Worm (Caenorhabditis elegans) whole organism, late embryonic: ENCODE results near the gene end-3.

Experiments used
- F13H6.1 ChIP-seq: sonication (generic microtip); optimal IDR thresholded peaks from 2 replicates; lab custom pipeline; 2016; ENCODE audit warnings: missing genetic modification characterization, missing compliant biosample characterization
- ceh-19 ChIP-seq: fragments of 200-800 bp; sonication (Bioruptor generic); optimal IDR thresholded peaks from 2 replicates; lab custom pipeline; 2018; ENCODE audit warnings: mild to moderate bottlenecking, missing genetic modification characterization, missing compliant biosample characterization
- dmd-4 ChIP-seq: sonication (generic microtip); optimal IDR thresholded peaks from 2 replicates; lab custom pipeline; 2016; ENCODE audit warnings: borderline replicate concordance, missing genetic modification characterization, missing compliant biosample characterization
- ets-4 ChIP-seq: sonication (generic microtip); optimal IDR thresholded peaks from 2 replicates; lab custom pipeline; 2016; ENCODE audit warnings: missing genetic modification characterization, missing compliant biosample characterization
- hlh-30 ChIP-seq: sonication (generic microtip); optimal IDR thresholded peaks from 2 replicates; lab custom pipeline; 2017; ENCODE audit warnings: antibody characterized with exemption, missing genetic modification characterization, missing compliant biosample characterization; ENCODE audit not compliant: insufficient read depth
- lin-11 ChIP-seq: fragments of 200-800 bp; sonication (Bioruptor generic); optimal IDR thresholded peaks from 2 replicates; lab custom pipeline; 2018; ENCODE audit warnings: mild to moderate bottlenecking, missing genetic modification characterization, missing compliant biosample characterization
- nfya-1 ChIP-seq: sonication (generic microtip); optimal IDR thresholded peaks from 2 replicates; lab custom pipeline; 2017; ENCODE audit warnings: missing genetic modification characterization, mild to moderate bottlenecking, missing compliant biosample characterization, antibody characterized with exemption, moderate library complexity
- nhr-11 ChIP-seq: fragments of 150-350 bp; optimal IDR thresholded peaks from 2 replicates; lab custom pipeline; 2014; ENCODE audit warnings: missing biosample characterization, missing genetic modification characterization
- pax-1 ChIP-seq: fragments of 150-350 bp; optimal IDR thresholded peaks from 2 replicates; lab custom pipeline; 2014; ENCODE audit warnings: missing biosample characterization, missing genetic modification characterization
- sdc-2 ChIP-seq: sonication (generic microtip); optimal IDR thresholded peaks from 2 replicates; lab custom pipeline; 2016; ENCODE audit warnings: missing genotype, missing genetic modification characterization, missing compliant biosample characterization
- sox-4 ChIP-seq: sonication (generic microtip); optimal IDR thresholded peaks from 2 replicates; lab custom pipeline; 2017; ENCODE audit warnings: mild to moderate bottlenecking, missing genetic modification characterization, inconsistent platforms, missing compliant biosample characterization
- tbx-2 ChIP-seq: sonication (generic microtip); optimal IDR thresholded peaks from 2 replicates; lab custom pipeline; 2016; ENCODE audit warnings: missing genetic modification characterization, missing compliant biosample characterization
- zip-5 ChIP-seq: sonication (generic microtip); optimal IDR thresholded peaks from 2 replicates; lab custom pipeline; 2016; ENCODE audit warnings: missing genetic modification characterization, missing compliant biosample characterization

DNA sequence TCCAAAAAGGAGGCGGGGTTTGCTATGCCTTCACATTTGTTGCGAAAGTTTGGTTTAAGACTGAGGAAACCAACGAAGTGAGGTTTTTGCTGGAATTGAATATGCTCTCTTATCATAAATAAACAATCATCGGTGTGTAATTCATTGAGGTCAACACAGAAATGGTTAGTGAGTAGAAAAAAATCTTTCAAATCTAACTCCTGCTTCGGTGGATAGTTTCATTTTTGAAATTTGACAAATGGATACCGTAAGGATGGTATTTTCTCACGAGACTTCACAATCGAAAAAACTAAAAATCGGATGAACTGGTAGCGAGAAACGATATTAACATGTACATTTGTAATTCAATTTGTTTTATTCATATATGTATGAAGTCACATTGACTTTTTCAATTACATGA, 33.7 kb upstream of the end-3 start, which contains the start of gene eol-1:
- TF ChIP-seq tbx-2 (tag; lab: Kevin White, UChicago), result no peak
- no peak for TF ChIP-seq sdc-2
- no peak for TF ChIP-seq dmd-4
- TF ChIP-seq F13H6.1 (tag; lab: Kevin White, UChicago), result no peak
- TF ChIP-seq lin-11 (tag; lab: Kevin White, UChicago), result no peak
- no peak for TF ChIP-seq pax-1 (tag; lab: Kevin White, UChicago)
- TF ChIP-seq nfya-1, result no peak
- no peak for TF ChIP-seq ceh-19 (GFP tag; lab: Kevin White, UChicago)
- TF ChIP-seq zip-5 (tag; lab: Kevin White, UChicago), result no peak
- TF ChIP-seq ets-4 (tag; lab: Kevin White, UChicago), result no peak
- TF ChIP-seq sox-4, result no peak
- TF ChIP-seq hlh-30 (tag; lab: Kevin White, UChicago), result no peak
- no peak for TF ChIP-seq nhr-11 (tag; lab: Kevin White, UChicago)
